Fruit fly (Drosophila melanogaster): ENCODE measurements around the gene Cpr.

dm6 chr2L:6306895-6307294 is 31.7 kb upstream of the Cpr start:
- TF ChIP-seq CG8478 (optimal IDR thresholded peaks at IDR 0.05) (no peak), CTCF (optimal IDR thresholded peaks at IDR 0.05) (no peak)

Measured in S2 (cell line).